Fruit fly (Drosophila melanogaster) whole organism, prepupa: ENCODE data around the gene Ost48.

Experiments used
- Blimp-1 ChIP-seq: fragments of 200-800 bp; sonication (Bioruptor generic); optimal IDR thresholded peaks from 3 replicates; lab custom pipeline; 2017; ENCODE audit warnings: missing biosample characterization, missing genetic modification characterization, mild to moderate bottlenecking, moderate library complexity, missing genetic modification reagents
- CG10631 ChIP-seq: fragments of 200-800 bp; sonication (Bioruptor generic); optimal IDR thresholded peaks from 2 replicates; lab custom pipeline; 2016; ENCODE audit warnings: missing biosample characterization, missing genetic modification characterization
- CG11294 ChIP-seq: fragments of 200-800 bp; sonication (Bioruptor generic); IDR thresholded peaks from 2 replicates; pipeline ENCODE4 v1.3.6; 2022; ENCODE audit warnings: missing biosample characterization, missing genetic modification characterization
- CG11762 ChIP-seq: fragments of 200-800 bp; sonication (Bioruptor generic); optimal IDR thresholded peaks from 3 replicates; lab custom pipeline; 2016; ENCODE audit warnings: missing biosample characterization, missing genetic modification characterization; ENCODE audit not compliant: insufficient read depth
- CG1621 ChIP-seq: fragments of 200-800 bp; sonication (Bioruptor generic); optimal IDR thresholded peaks from 3 replicates; lab custom pipeline; 2018; ENCODE audit warnings: missing biosample characterization, mild to moderate bottlenecking, missing genetic modification characterization
- CG3032 ChIP-seq: fragments of 200-800 bp; optimal IDR thresholded peaks from 2 replicates; lab custom pipeline; 2019; ENCODE audit warnings: missing biosample characterization, mild to moderate bottlenecking, missing genetic modification characterization, moderate library complexity
- CG3919 ChIP-seq: fragments of 200-800 bp; sonication (Bioruptor generic); optimal IDR thresholded peaks from 3 replicates; lab custom pipeline; 2016; ENCODE audit warnings: missing biosample characterization, missing genetic modification characterization
- CG4318 ChIP-seq: fragments of 200-800 bp; sonication (Bioruptor generic); optimal IDR thresholded peaks from 3 replicates; lab custom pipeline; 2017; ENCODE audit warnings: missing biosample characterization, mild to moderate bottlenecking, missing genetic modification characterization
- CG6163 ChIP-seq: fragments of 200-800 bp; sonication (Bioruptor generic); IDR thresholded peaks from 3 replicates; pipeline ENCODE4 v1.3.6; 2022; ENCODE audit warnings: missing biosample characterization, missing genetic modification characterization
- CG6792 ChIP-seq: fragments of 200-800 bp; sonication (Bioruptor generic); optimal IDR thresholded peaks from 3 replicates; lab custom pipeline; 2016; ENCODE audit warnings: missing biosample characterization, missing genetic modification characterization
- CG6808 ChIP-seq: fragments of 200-800 bp; sonication (Bioruptor generic); optimal IDR thresholded peaks from 3 replicates; lab custom pipeline; 2017; ENCODE audit warnings: missing biosample characterization, missing genetic modification characterization, mild to moderate bottlenecking, moderate library complexity, missing genetic modification reagents
- CG6854 ChIP-seq: fragments of 200-800 bp; sonication (Bioruptor generic); optimal IDR thresholded peaks from 2 replicates; lab custom pipeline; 2017; ENCODE audit warnings: missing biosample characterization, mild to moderate bottlenecking, missing genetic modification characterization
- CG8119 ChIP-seq: fragments of 200-800 bp; sonication (Bioruptor generic); IDR thresholded peaks from 3 replicates; pipeline ENCODE4 v1.3.6; 2022; ENCODE audit warnings: missing biosample characterization, missing genetic modification characterization
- CG8319 ChIP-seq: fragments of 200-800 bp; sonication (Bioruptor generic); optimal IDR thresholded peaks from 3 replicates; lab custom pipeline; 2016; ENCODE audit warnings: missing biosample characterization, missing genetic modification characterization
- CG8632 ChIP-seq: fragments of 200-800 bp; sonication (Bioruptor generic); optimal IDR thresholded peaks from 3 replicates; lab custom pipeline; 2016; ENCODE audit warnings: missing biosample characterization, missing genetic modification characterization
- CG9139 ChIP-seq: fragments of 200-800 bp; sonication (Bioruptor generic); optimal IDR thresholded peaks from 3 replicates; lab custom pipeline; 2017; ENCODE audit warnings: missing biosample characterization, mild to moderate bottlenecking, missing genetic modification characterization
- Eip75B ChIP-seq: fragments of 200-800 bp; sonication (Bioruptor generic); optimal IDR thresholded peaks from 3 replicates; lab custom pipeline; 2016; ENCODE audit warnings: missing biosample characterization, missing genetic modification characterization
- Eip93F ChIP-seq: fragments of 200-800 bp; sonication (Bioruptor generic); optimal IDR thresholded peaks from 2 replicates; lab custom pipeline; 2016; ENCODE audit warnings: missing biosample characterization, mild to moderate bottlenecking, missing genetic modification characterization
- Hr38 ChIP-seq: sonication (Bioruptor generic); optimal IDR thresholded peaks from 2 replicates; lab custom pipeline; 2016; ENCODE audit warnings: missing biosample characterization, missing genetic modification characterization
- Hr39 ChIP-seq: fragments of 200-800 bp; sonication (Bioruptor generic); optimal IDR thresholded peaks from 2 replicates; lab custom pipeline; 2016; ENCODE audit warnings: missing biosample characterization, missing genetic modification characterization
- Hr4 ChIP-seq: fragments of 200-800 bp; sonication (Bioruptor generic); optimal IDR thresholded peaks from 3 replicates; lab custom pipeline; 2016; ENCODE audit warnings: missing biosample characterization, missing genetic modification characterization
- Lpt ChIP-seq: fragments of 200-800 bp; sonication (Bioruptor generic); optimal IDR thresholded peaks from 3 replicates; lab custom pipeline; 2016; ENCODE audit warnings: missing biosample characterization, missing genetic modification characterization
- OdsH ChIP-seq: fragments of 200-800 bp; sonication (Bioruptor generic); optimal IDR thresholded peaks from 3 replicates; lab custom pipeline; 2016; ENCODE audit warnings: missing biosample characterization, missing genetic modification characterization
- Smox ChIP-seq: fragments of 200-800 bp; sonication (Bioruptor generic); optimal IDR thresholded peaks from 3 replicates; lab custom pipeline; 2016; ENCODE audit warnings: missing biosample characterization, missing genetic modification characterization
- Sox102F ChIP-seq: fragments of 200-800 bp; sonication (Bioruptor generic); optimal IDR thresholded peaks from 2 replicates; lab custom pipeline; 2016; ENCODE audit warnings: missing biosample characterization, mild to moderate bottlenecking, missing genetic modification characterization
- Sox15 ChIP-seq: fragments of 200-800 bp; sonication (Bioruptor generic); optimal IDR thresholded peaks from 3 replicates; lab custom pipeline; 2016; ENCODE audit warnings: missing biosample characterization, missing genetic modification characterization
- achi ChIP-seq: fragments of 200-800 bp; sonication (Bioruptor generic); optimal IDR thresholded peaks from 3 replicates; lab custom pipeline; 2016; ENCODE audit warnings: missing biosample characterization, missing genetic modification characterization
- acj6 ChIP-seq: fragments of 200-800 bp; sonication (Bioruptor generic); optimal IDR thresholded peaks from 3 replicates; lab custom pipeline; 2016; ENCODE audit warnings: missing biosample characterization, missing genetic modification characterization
- cyc ChIP-seq: fragments of 200-800 bp; sonication (Bioruptor generic); optimal IDR thresholded peaks from 3 replicates; lab custom pipeline; 2016; ENCODE audit warnings: missing biosample characterization, missing genetic modification characterization
- dsx ChIP-seq: fragments of 200-800 bp; optimal IDR thresholded peaks from 3 replicates; lab custom pipeline; 2019; ENCODE audit warnings: missing biosample characterization, mild to moderate bottlenecking, missing genetic modification characterization, moderate library complexity; ENCODE audit not compliant: poor library complexity, severe bottlenecking
- eg ChIP-seq: fragments of 200-800 bp; sonication (Bioruptor generic); IDR thresholded peaks from 3 replicates; pipeline ENCODE4 v1.3.6; 2022; ENCODE audit warnings: missing biosample characterization, missing genetic modification characterization
- esn ChIP-seq: fragments of 200-800 bp; sonication (Bioruptor generic); optimal IDR thresholded peaks from 2 replicates; lab custom pipeline; 2016; ENCODE audit warnings: missing biosample characterization, mild to moderate bottlenecking, missing genetic modification characterization, moderate library complexity
- fd59A ChIP-seq: fragments of 200-800 bp; sonication (Bioruptor generic); optimal IDR thresholded peaks from 2 replicates; lab custom pipeline; 2017; ENCODE audit warnings: missing biosample characterization, mild to moderate bottlenecking, missing genetic modification characterization, missing genetic modification reagents
- fd85E ChIP-seq: fragments of 200-800 bp; sonication (Bioruptor generic); optimal IDR thresholded peaks from 3 replicates; lab custom pipeline; 2016; ENCODE audit warnings: missing biosample characterization, missing genetic modification characterization
- fkh ChIP-seq: fragments of 200-800 bp; sonication (Bioruptor generic); optimal IDR thresholded peaks from 3 replicates; lab custom pipeline; 2017; ENCODE audit warnings: missing biosample characterization, mild to moderate bottlenecking, missing genetic modification characterization, moderate library complexity
- lz ChIP-seq: fragments of 200-800 bp; sonication (Bioruptor generic); optimal IDR thresholded peaks from 3 replicates; lab custom pipeline; 2016; ENCODE audit warnings: missing biosample characterization, missing genetic modification characterization
- net ChIP-seq: fragments of 200-800 bp; sonication (Bioruptor generic); optimal IDR thresholded peaks from 3 replicates; lab custom pipeline; 2016; ENCODE audit warnings: missing biosample characterization, missing genetic modification characterization
- pdm3 ChIP-seq: fragments of 200-800 bp; sonication (Bioruptor generic); optimal IDR thresholded peaks from 3 replicates; lab custom pipeline; 2016; ENCODE audit warnings: missing biosample characterization, missing genetic modification characterization
- topi ChIP-seq: fragments of 200-800 bp; sonication (Bioruptor generic); optimal IDR thresholded peaks from 3 replicates; lab custom pipeline; 2016; ENCODE audit warnings: missing biosample characterization, missing genetic modification characterization
- vri ChIP-seq: fragments of 200-800 bp; sonication (Bioruptor generic); optimal IDR thresholded peaks from 3 replicates; lab custom pipeline; 2016; ENCODE audit warnings: missing biosample characterization, mild to moderate bottlenecking, missing genetic modification characterization

Gene Ost48

dm6 chrX:9196362-9196761, 38.0 kb upstream of the Ost48 start, which contains the start of gene CG12118 (continued):
- TF ChIP-seq CG9139 (GFP tag; lab: Kevin White, UChicago) (no peak), fd59A (GFP tag; lab: Kevin White, UChicago) (no peak), lz (GFP tag; lab: Kevin White, UChicago) (peak; percentile 71), Hr38 (GFP tag; lab: Kevin White, UChicago) (no peak), CG8119 (peak; percentile 67), achi (GFP tag; lab: Kevin White, UChicago) (peak; percentile 75), CG11762 (GFP tag; lab: Kevin White, UChicago) (peak; percentile 5), Eip93F (peak; percentile 45), CG6808 (no peak), eg (GFP tag; lab: Robert Waterston, UW) (no peak; the same call in 1 of the 3 replicates), pdm3 (GFP tag; lab: Kevin White, UChicago) (peak; percentile 79), CG6163 (GFP tag; lab: Robert Waterston, UW) (no peak; the same call in 1 of the 3 replicates), CG3919 (GFP tag; lab: Kevin White, UChicago) (peak; percentile 71), CG11294 (GFP tag; lab: Robert Waterston, UW) (peak; percentile 58; the same call in 1 of the 2 replicates), CG10631 (GFP tag; lab: Kevin White, UChicago) (peak; percentile 83), CG6854 (GFP tag; lab: Kevin White, UChicago) (no peak), net (GFP tag; lab: Kevin White, UChicago) (peak; percentile 52), esn (peak; percentile 84), Lpt (GFP tag; lab: Kevin White, UChicago) (peak; percentile 66), Blimp-1 (GFP tag; lab: Kevin White, UChicago) (no peak), cyc (GFP tag; lab: Kevin White, UChicago) (peak; percentile 62), Eip75B (GFP tag; lab: Kevin White, UChicago) (peak; percentile 53), fd85E (no peak), Sox102F (GFP tag; lab: Kevin White, UChicago) (peak; percentile 74), CG4318 (GFP tag; lab: Kevin White, UChicago) (no peak), fkh (GFP tag; lab: Kevin White, UChicago) (peak; percentile 50), topi (GFP tag; lab: Kevin White, UChicago) (peak; percentile 69), Sox15 (peak; percentile 19), CG1621 (tag; lab: Kevin White, UChicago) (peak; percentile 18), vri (GFP tag; lab: Kevin White, UChicago) (peak; percentile 45), CG8632 (GFP tag; lab: Kevin White, UChicago) (peak; percentile 69), Hr4 (GFP tag; lab: Kevin White, UChicago) (peak; percentile 65)

dm6 chrX:9195311-9195710, 37.0 kb upstream of the Ost48 start:
- TF ChIP-seq Hr38 (GFP tag; lab: Kevin White, UChicago) (no peak), Smox (GFP tag; lab: Kevin White, UChicago) (no peak), Blimp-1 (GFP tag; lab: Kevin White, UChicago) (no peak), CG8319 (GFP tag; lab: Kevin White, UChicago) (no peak), CG8119 (no peak), CG11294 (GFP tag; lab: Robert Waterston, UW) (no peak), dsx (GFP tag; lab: Kevin White, UChicago) (no peak), CG3032 (tag; lab: Kevin White, UChicago) (no peak), pdm3 (GFP tag; lab: Kevin White, UChicago) (no peak), topi (GFP tag; lab: Kevin White, UChicago) (no peak), acj6 (GFP tag; lab: Kevin White, UChicago) (no peak), Hr39 (GFP tag; lab: Kevin White, UChicago) (no peak), eg (GFP tag; lab: Robert Waterston, UW) (no peak), CG4318 (GFP tag; lab: Kevin White, UChicago) (no peak), Lpt (GFP tag; lab: Kevin White, UChicago) (no peak), CG6792 (GFP tag; lab: Kevin White, UChicago) (no peak), OdsH (GFP tag; lab: Kevin White, UChicago) (no peak), Hr4 (GFP tag; lab: Kevin White, UChicago) (no peak)
